Worm (Caenorhabditis elegans) whole organism, L4 larva: ENCODE data around the gene endu-2.

Experiments
- egl-27 ChIP-seq: sonication (generic microtip); optimal IDR thresholded peaks from 3 replicates; lab custom pipeline; 2017; ENCODE audit warnings: missing biosample characterization, missing genetic modification reagents, missing genetic modification characterization
- fos-1 ChIP-seq: fragments of 150-350 bp; optimal IDR thresholded peaks from 2 replicates; lab custom pipeline; 2014; ENCODE audit warnings: missing biosample characterization, missing genetic modification characterization
- gei-8 ChIP-seq: fragments of 200-800 bp; sonication (Bioruptor generic); optimal IDR thresholded peaks from 2 replicates; lab custom pipeline; 2018; ENCODE audit warnings: mild to moderate bottlenecking, missing genetic modification characterization, missing compliant biosample characterization
- lin-15B ChIP-seq: fragments of 150-350 bp; sonication (generic microtip); optimal IDR thresholded peaks from 3 replicates; lab custom pipeline; 2014; ENCODE audit warnings: missing biosample characterization, missing genetic modification characterization
- nhr-77 ChIP-seq: fragments of 150-350 bp; optimal IDR thresholded peaks from 2 replicates; lab custom pipeline; 2014; ENCODE audit warnings: missing biosample characterization, missing genetic modification characterization
- pha-4 ChIP-seq, 2 experiments: fragments of 150-350 bp in 1 of 2; fragments of 200-800 bp in 1 of 2; sonication (Bioruptor generic) in 1 of 2; IDR thresholded peaks in 1 of 2; optimal IDR thresholded peaks in 1 of 2; 2 replicates each; pipeline versions ENCODE4 v1.3.6 to Lab custom; 2014 to 2022; ENCODE audit warnings: missing genetic modification characterization in 2 of 2, missing genetic modification reagents in 2 of 2, missing biosample characterization in 1 of 2, missing compliant biosample characterization in 1 of 2
- skn-1 ChIP-seq: fragments of 150-350 bp; optimal IDR thresholded peaks from 2 replicates; lab custom pipeline; 2014; ENCODE audit warnings: missing biosample characterization, missing genetic modification characterization
- zfp-2 ChIP-seq: sonication (generic microtip); optimal IDR thresholded peaks from 2 replicates; lab custom pipeline; 2016; ENCODE audit warnings: mild to moderate bottlenecking, missing genetic modification characterization, missing compliant biosample characterization

DNA sequence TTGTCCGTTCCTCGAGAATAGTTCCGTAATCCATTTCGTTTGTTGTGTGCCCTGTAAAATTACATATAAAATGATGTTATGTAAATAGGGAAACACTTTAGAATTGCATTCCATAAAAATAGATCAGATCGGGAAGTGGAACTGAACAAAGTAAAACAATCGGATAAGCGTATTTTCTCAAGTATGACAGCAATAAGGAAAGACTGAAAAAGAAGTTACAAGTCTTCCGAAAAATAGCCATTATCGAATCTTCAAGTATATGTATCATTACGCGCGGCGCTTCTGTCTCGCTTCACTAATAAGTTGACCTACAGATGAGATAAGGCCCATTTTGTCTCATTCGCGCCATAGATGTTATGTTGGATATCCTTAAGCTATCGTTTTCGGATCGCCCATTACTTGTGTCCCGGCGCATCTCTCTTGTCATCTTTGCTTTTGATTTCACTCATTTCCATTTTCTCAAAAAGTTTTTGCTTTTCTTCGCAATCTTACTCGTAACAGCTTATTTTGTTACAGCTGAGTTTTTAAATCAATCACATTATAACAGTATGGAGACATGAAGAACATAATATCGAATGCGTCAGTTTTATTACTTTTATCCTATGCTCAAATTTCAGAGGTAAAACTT lies 43.2 kb downstream of the endu-2 start, which contains the start of the genes fis-2 and F13B9.2:
- TF ChIP-seq fos-1 (tag; lab: Kevin White, UChicago) (no peak), gei-8 (no peak), lin-15B (tag; lab: Kevin White, UChicago) (no peak), zfp-2 (tag; lab: Kevin White, UChicago) (no peak), nhr-77 (no peak), pha-4 (GFP tag; IDR thresholded peaks at IDR 0.05; lab: Robert Waterston, UW) (no peak), pha-4 (tag; optimal IDR thresholded peaks at IDR 0.05; lab: Kevin White, UChicago) (no peak), skn-1 (tag; lab: Kevin White, UChicago) (no peak), egl-27 (no peak)
